Fruit fly (Drosophila melanogaster): Measurements from ENCODE around the gene Adgf-C.

DNA sequence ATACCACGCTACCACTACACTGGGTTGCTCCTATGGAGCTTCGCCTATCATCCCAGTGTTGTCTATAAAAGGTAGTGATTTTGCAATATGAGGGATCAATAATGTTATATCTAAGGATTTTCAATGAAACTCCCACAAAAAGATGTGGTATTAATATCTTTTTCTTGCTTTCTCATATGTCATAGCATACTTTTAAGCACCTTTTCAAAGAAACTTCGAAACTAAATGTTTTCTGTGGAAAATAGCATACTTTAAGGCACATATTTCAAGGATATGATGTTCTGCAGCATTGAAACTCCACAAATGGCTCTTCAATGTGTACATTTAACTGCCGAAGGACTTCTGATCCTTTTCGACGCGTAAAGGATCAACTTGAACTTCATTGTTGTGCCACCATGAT, 33.7 kb upstream of the Adgf-C start:
- TF ChIP-seq Ets96B (tag; optimal IDR thresholded peaks at IDR 0.05) (no peak), Smox (GFP tag; optimal IDR thresholded peaks at IDR 0.05) (no peak), fd59A (GFP tag; optimal IDR thresholded peaks at IDR 0.05) (no peak), CG6854 (GFP tag; optimal IDR thresholded peaks at IDR 0.05) (no peak), Eip75B (GFP tag; optimal IDR thresholded peaks at IDR 0.05) (no peak), Lpt (GFP tag; optimal IDR thresholded peaks at IDR 0.05) (no peak), CG10669 (GFP tag; optimal IDR thresholded peaks at IDR 0.05) (no peak), CG10631 (GFP tag; optimal IDR thresholded peaks at IDR 0.05) (no peak), CG32006 (GFP tag; optimal IDR thresholded peaks at IDR 0.05) (no peak), Blimp-1 (GFP tag; optimal IDR thresholded peaks at IDR 0.05) (no peak), net (GFP tag; optimal IDR thresholded peaks at IDR 0.05) (no peak)
